Fruit fly (Drosophila melanogaster): ENCODE data around the gene CG5421.

dm6 chr2L:12435976-12436771 lies 11.8 kb downstream of the CG5421 start:
- TF ChIP-seq br (GFP tag; optimal IDR thresholded peaks at IDR 0.05) (no peak), dsf (GFP tag; optimal IDR thresholded peaks at IDR 0.05; ENCODE audit: borderline replicate concordance) (no peak)
